Fruit fly (Drosophila melanogaster) whole organism, embryonic: ENCODE measurements around the gene CG8191.
A peak's percentile ranks its signal among the peaks of the same experiment; 100 is the strongest.

Experiments
- Aef1 ChIP-seq: fragments of 200-800 bp; sonication (Bioruptor generic); IDR thresholded peaks from 3 replicates; pipeline ENCODE4 v1.3.6; 2022; ENCODE audit warnings: missing biosample characterization, missing genetic modification characterization
- Asciz ChIP-seq: fragments of 200-800 bp; sonication (Bioruptor generic); optimal IDR thresholded peaks from 2 replicates; lab custom pipeline; 2017; ENCODE audit warnings: missing biosample characterization, mild to moderate bottlenecking, missing genetic modification characterization, missing genetic modification reagents
- Awh ChIP-seq: fragments of 200-800 bp; sonication (Bioruptor generic); IDR thresholded peaks from 2 replicates; pipeline ENCODE4, ENCODE4 v1.3.6; 2022; ENCODE audit warnings: missing biosample characterization, missing genetic modification characterization
- CG10462 ChIP-seq: fragments of 200-800 bp; sonication (Bioruptor generic); optimal IDR thresholded peaks from 2 replicates; lab custom pipeline; 2016; ENCODE audit warnings: missing biosample characterization, missing genetic modification characterization
- CG12071 ChIP-seq: fragments of 200-800 bp; sonication (Bioruptor generic); optimal IDR thresholded peaks from 3 replicates; lab custom pipeline; 2018; ENCODE audit warnings: missing biosample characterization, mild to moderate bottlenecking, missing genetic modification characterization
- CG12769 ChIP-seq: fragments of 200-800 bp; sonication (Bioruptor generic); optimal IDR thresholded peaks from 2 replicates; lab custom pipeline; 2019; ENCODE audit warnings: missing biosample characterization, mild to moderate bottlenecking, missing genetic modification characterization, moderate library complexity
- CG15011 ChIP-seq: fragments of 200-800 bp; sonication (Bioruptor generic); optimal IDR thresholded peaks from 3 replicates; lab custom pipeline; 2018; ENCODE audit warnings: missing biosample characterization, mild to moderate bottlenecking, missing genetic modification characterization
- CG1529 ChIP-seq: fragments of 200-800 bp; sonication (Bioruptor generic); optimal IDR thresholded peaks from 3 replicates; lab custom pipeline; 2018; ENCODE audit warnings: missing biosample characterization, missing genetic modification characterization
- CG17802 ChIP-seq: fragments of 200-800 bp; sonication (Bioruptor generic); optimal IDR thresholded peaks from 2 replicates; lab custom pipeline; 2018; ENCODE audit warnings: missing biosample characterization, mild to moderate bottlenecking, missing genetic modification characterization, moderate library complexity
- CG31441 ChIP-seq: fragments of 200-800 bp; sonication (Bioruptor generic); IDR thresholded peaks from 2 replicates; pipeline ENCODE4 v1.3.6; 2022; ENCODE audit warnings: missing biosample characterization, missing genetic modification characterization
- CG33213 ChIP-seq: fragments of 200-800 bp; sonication (Bioruptor generic); optimal IDR thresholded peaks from 3 replicates; lab custom pipeline; 2016; ENCODE audit warnings: missing biosample characterization, missing genetic modification characterization
- CG33557 ChIP-seq: fragments of 200-800 bp; sonication (Bioruptor generic); optimal IDR thresholded peaks from 2 replicates; lab custom pipeline; 2019; ENCODE audit warnings: missing biosample characterization, mild to moderate bottlenecking, missing genetic modification characterization, moderate library complexity
- CG4854 ChIP-seq: fragments of 200-800 bp; sonication (Bioruptor generic); optimal IDR thresholded peaks from 2 replicates; lab custom pipeline; 2016; ENCODE audit warnings: missing biosample characterization, missing genetic modification characterization, inconsistent platforms
- CG6854 ChIP-seq: fragments of 200-800 bp; sonication (Bioruptor generic); optimal IDR thresholded peaks from 3 replicates; lab custom pipeline; 2017; ENCODE audit warnings: missing biosample characterization, mild to moderate bottlenecking, missing genetic modification characterization
- CG7839 ChIP-seq: fragments of 200-800 bp; sonication (Bioruptor generic); optimal IDR thresholded peaks from 3 replicates; lab custom pipeline; 2018; ENCODE audit warnings: missing biosample characterization, mild to moderate bottlenecking, missing genetic modification characterization, moderate library complexity
- D19A ChIP-seq: fragments of 200-800 bp; optimal IDR thresholded peaks from 3 replicates; lab custom pipeline; 2019; ENCODE audit warnings: missing biosample characterization, mild to moderate bottlenecking, missing genetic modification characterization, moderate library complexity
- Dref ChIP-seq: fragments of 200-800 bp; sonication (Bioruptor generic); IDR thresholded peaks from 2 replicates; pipeline ENCODE4 v1.3.6; 2022; ENCODE audit warnings: missing biosample characterization, missing genetic modification characterization
- HHEX ChIP-seq: fragments of 200-800 bp; sonication (Bioruptor generic); optimal IDR thresholded peaks from 3 replicates; lab custom pipeline; 2017; ENCODE audit warnings: missing biosample characterization, mild to moderate bottlenecking, missing genetic modification characterization, missing genetic modification reagents
- HLH4C ChIP-seq: fragments of 200-800 bp; sonication (Bioruptor generic); IDR thresholded peaks from 3 replicates; pipeline ENCODE4 v1.3.6; 2022; ENCODE audit warnings: missing biosample characterization, missing genetic modification characterization; ENCODE audit not compliant: partially characterized antibody
- HLH54F ChIP-seq: fragments of 200-800 bp; sonication (Bioruptor generic); optimal IDR thresholded peaks from 3 replicates; lab custom pipeline; 2016; ENCODE audit warnings: missing biosample characterization, missing genetic modification characterization
- Hr3 ChIP-seq: fragments of 200-800 bp; sonication (Bioruptor generic); optimal IDR thresholded peaks from 3 replicates; lab custom pipeline; 2016; ENCODE audit warnings: missing biosample characterization, missing genetic modification characterization
- MBD-R2 ChIP-seq: fragments of 200-800 bp; sonication (Bioruptor generic); IDR thresholded peaks from 2 replicates; pipeline ENCODE4 v1.3.6; 2022; ENCODE audit warnings: missing biosample characterization, missing genetic modification characterization
- Neu2 ChIP-seq: fragments of 200-800 bp; sonication (Bioruptor generic); optimal IDR thresholded peaks from 3 replicates; lab custom pipeline; 2016; ENCODE audit warnings: missing biosample characterization, missing genetic modification characterization, borderline replicate concordance
- Nf-YC ChIP-seq: fragments of 200-800 bp; optimal IDR thresholded peaks from 3 replicates; lab custom pipeline; 2019; ENCODE audit warnings: missing biosample characterization, mild to moderate bottlenecking, missing genetic modification characterization, moderate library complexity
- Sry-δ ChIP-seq: fragments of 200-800 bp; sonication (Bioruptor generic); optimal IDR thresholded peaks from 2 replicates; lab custom pipeline; 2016; ENCODE audit warnings: missing biosample characterization, missing genetic modification characterization
- TFAM ChIP-seq: fragments of 200-800 bp; sonication (Bioruptor generic); optimal IDR thresholded peaks from 2 replicates; lab custom pipeline; 2017; ENCODE audit warnings: missing biosample characterization, missing genetic modification characterization, inconsistent platforms
- abd-A ChIP-seq: fragments of 200-800 bp; sonication (Bioruptor generic); optimal IDR thresholded peaks from 3 replicates; lab custom pipeline; 2019; ENCODE audit warnings: missing biosample characterization, mild to moderate bottlenecking, missing genetic modification characterization, moderate library complexity
- ac ChIP-seq: fragments of 200-800 bp; sonication (Bioruptor generic); optimal IDR thresholded peaks from 3 replicates; lab custom pipeline; 2017; ENCODE audit warnings: missing biosample characterization, mild to moderate bottlenecking, missing genetic modification characterization
- ase ChIP-seq: fragments of 200-800 bp; sonication (Bioruptor generic); IDR thresholded peaks from 3 replicates; pipeline ENCODE4 v1.3.6; 2022; ENCODE audit warnings: missing biosample characterization, missing genetic modification characterization
- bcd ChIP-seq: fragments of 200-800 bp; sonication (Bioruptor generic); optimal IDR thresholded peaks from 2 replicates; lab custom pipeline; 2017; ENCODE audit warnings: missing biosample characterization, mild to moderate bottlenecking, missing genetic modification characterization
- btn ChIP-seq: fragments of 200-800 bp; sonication (Bioruptor generic); optimal IDR thresholded peaks from 2 replicates; lab custom pipeline; 2016; ENCODE audit warnings: missing biosample characterization, missing genetic modification characterization
- fd64A ChIP-seq: fragments of 200-800 bp; sonication (Bioruptor generic); optimal IDR thresholded peaks from 3 replicates; lab custom pipeline; 2018; ENCODE audit warnings: missing biosample characterization, mild to moderate bottlenecking, missing genetic modification characterization
- gcm2 ChIP-seq: fragments of 200-800 bp; sonication (Bioruptor generic); optimal IDR thresholded peaks from 2 replicates; lab custom pipeline; 2016; ENCODE audit warnings: missing biosample characterization, missing genetic modification characterization
- ham ChIP-seq: fragments of 200-800 bp; sonication (Bioruptor generic); IDR thresholded peaks from 2 replicates; pipeline ENCODE4 v1.3.6; 2022; ENCODE audit warnings: missing biosample characterization, missing genetic modification characterization
- nerfin-1 ChIP-seq: fragments of 200-800 bp; sonication (Bioruptor generic); optimal IDR thresholded peaks from 3 replicates; lab custom pipeline; 2019; ENCODE audit warnings: missing biosample characterization, mild to moderate bottlenecking, missing genetic modification characterization, moderate library complexity
- nerfin-2 ChIP-seq: fragments of 200-800 bp; sonication (Bioruptor generic); IDR thresholded peaks from 2 replicates; pipeline ENCODE4 v1.3.6; 2022; ENCODE audit warnings: missing biosample characterization, missing genetic modification characterization; ENCODE audit not compliant: partially characterized antibody
- pfk ChIP-seq: fragments of 200-800 bp; sonication (Bioruptor generic); optimal IDR thresholded peaks from 2 replicates; lab custom pipeline; 2018; ENCODE audit warnings: missing biosample characterization, mild to moderate bottlenecking, missing genetic modification characterization, moderate library complexity
- psq ChIP-seq: fragments of 200-800 bp; sonication (Bioruptor generic); optimal IDR thresholded peaks from 2 replicates; lab custom pipeline; 2017; ENCODE audit warnings: missing biosample characterization, missing genetic modification characterization
- repo ChIP-seq: fragments of 200-800 bp; sonication (Bioruptor generic); optimal IDR thresholded peaks from 2 replicates; lab custom pipeline; 2016; ENCODE audit warnings: missing biosample characterization, missing genetic modification characterization
- rib ChIP-seq: fragments of 200-800 bp; sonication (Bioruptor generic); IDR thresholded peaks from 2 replicates; pipeline ENCODE4 v1.3.6; 2022; ENCODE audit warnings: missing biosample characterization, missing genetic modification characterization
- run ChIP-seq: fragments of 200-800 bp; sonication (Bioruptor generic); optimal IDR thresholded peaks from 3 replicates; lab custom pipeline; 2018; ENCODE audit warnings: missing biosample characterization, mild to moderate bottlenecking, missing genetic modification characterization
- sim ChIP-seq: fragments of 200-800 bp; sonication (Bioruptor generic); IDR thresholded peaks from 2 replicates; pipeline ENCODE4 v1.3.6; 2022; ENCODE audit warnings: missing biosample characterization, missing genetic modification characterization
- slbo ChIP-seq: fragments of 200-800 bp; sonication (Bioruptor generic); IDR thresholded peaks from 2 replicates; pipeline ENCODE4 v1.3.6; 2022; ENCODE audit warnings: missing biosample characterization, missing genetic modification characterization
- stwl ChIP-seq: fragments of 200-800 bp; sonication (Bioruptor generic); optimal IDR thresholded peaks from 3 replicates; lab custom pipeline; 2018; ENCODE audit warnings: missing biosample characterization, mild to moderate bottlenecking, missing genetic modification characterization, moderate library complexity
- tin ChIP-seq: fragments of 200-800 bp; sonication (Bioruptor generic); optimal IDR thresholded peaks from 3 replicates; lab custom pipeline; 2016; ENCODE audit warnings: missing biosample characterization, missing genetic modification characterization
- trem ChIP-seq: fragments of 200-800 bp; optimal IDR thresholded peaks from 3 replicates; lab custom pipeline; 2019; ENCODE audit warnings: missing biosample characterization, mild to moderate bottlenecking, missing genetic modification characterization, moderate library complexity
- unc-4 ChIP-seq: fragments of 200-800 bp; sonication (Bioruptor generic); IDR thresholded peaks from 2 replicates; pipeline ENCODE4 v1.3.6; 2022; ENCODE audit warnings: missing biosample characterization, missing genetic modification characterization; ENCODE audit not compliant: partially characterized antibody
- unpg ChIP-seq: fragments of 200-800 bp; sonication (Bioruptor generic); optimal IDR thresholded peaks from 3 replicates; lab custom pipeline; 2018; ENCODE audit warnings: missing biosample characterization, mild to moderate bottlenecking, missing genetic modification characterization, moderate library complexity
- vvl ChIP-seq: fragments of 200-800 bp; sonication (Bioruptor generic); IDR thresholded peaks from 2 replicates; pipeline ENCODE4 v1.3.6; 2022; ENCODE audit warnings: missing biosample characterization, missing genetic modification characterization
- wdn ChIP-seq: fragments of 200-800 bp; sonication (Bioruptor generic); IDR thresholded peaks from 2 replicates; pipeline ENCODE4 v1.3.6; 2022; ENCODE audit warnings: missing biosample characterization, missing genetic modification characterization
- wek ChIP-seq: fragments of 200-800 bp; sonication (Bioruptor generic); optimal IDR thresholded peaks from 3 replicates; lab custom pipeline; 2018; ENCODE audit warnings: missing biosample characterization, mild to moderate bottlenecking, missing genetic modification characterization, moderate library complexity
- zen2 ChIP-seq: fragments of 200-800 bp; sonication (Bioruptor generic); IDR thresholded peaks from 3 replicates; pipeline ENCODE4 v1.3.6; 2022; ENCODE audit warnings: missing biosample characterization, missing genetic modification characterization; ENCODE audit not compliant: partially characterized antibody

Gene CG8191

DNA sequence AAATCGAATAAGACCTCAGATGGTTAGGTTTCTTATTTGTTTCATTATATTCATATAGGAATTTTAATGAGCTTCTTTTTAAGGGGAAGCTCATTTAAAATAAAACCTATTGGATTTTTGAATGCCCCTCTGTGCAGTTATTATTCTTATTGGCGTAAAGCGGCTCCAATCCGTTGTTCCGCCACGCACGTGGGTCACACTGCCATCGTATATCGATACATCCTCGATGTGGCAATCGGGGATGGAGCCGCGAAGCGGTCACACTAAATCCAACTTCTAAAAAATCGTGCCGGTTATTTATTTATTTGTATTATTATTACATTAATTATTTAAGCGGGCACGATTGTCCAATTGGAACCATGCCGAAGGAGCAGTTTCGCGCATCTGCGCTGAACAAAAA, 30.7 kb downstream of the CG8191 start, which contains the start of gene Polr3A:
Gene Polr3A, plus strand, starts transcription at position 234 of the 400 bp plus-strand sequence.
- TF ChIP-seq TFAM (GFP tag; lab: Kevin White, UChicago) (no peak), sim (GFP tag; lab: Robert Waterston, UW) (no peak), run (no peak), Asciz (GFP tag; lab: Kevin White, UChicago) (no peak), HHEX (GFP tag; lab: Kevin White, UChicago) (no peak), ac (no peak), bcd (no peak), trem (tag; lab: Kevin White, UChicago) (peak; percentile 12), CG17802 (tag; lab: Kevin White, UChicago) (no peak), HLH54F (GFP tag; lab: Kevin White, UChicago) (no peak), CG12071 (GFP tag; lab: Kevin White, UChicago) (no peak), CG31441 (GFP tag; lab: Robert Waterston, UW) (no peak), fd64A (GFP tag; lab: Kevin White, UChicago) (no peak), pfk (GFP tag; lab: Kevin White, UChicago) (peak; percentile 82), wek (no peak), Hr3 (GFP tag; lab: Kevin White, UChicago) (no peak), HLH4C (peak; percentile 62), unc-4 (GFP tag; lab: Robert Waterston, UW) (peak; percentile 61; the same call in 1 of the 2 replicates), unpg (GFP tag; lab: Kevin White, UChicago) (no peak), CG6854 (no peak), ase (no peak), Sry-δ (GFP tag; lab: Kevin White, UChicago) (peak; percentile 24), CG10462 (GFP tag; lab: Kevin White, UChicago) (no peak), CG15011 (GFP tag; lab: Kevin White, UChicago) (no peak), vvl (GFP tag; lab: Robert Waterston, UW) (no peak), wdn (GFP tag; lab: Robert Waterston, UW) (no peak), psq (no peak), rib (GFP tag; lab: Robert Waterston, UW) (no peak), Dref (GFP tag; lab: Robert Waterston, UW) (peak; percentile 83), tin (no peak), CG7839 (tag; lab: Kevin White, UChicago) (no peak), gcm2 (GFP tag; lab: Kevin White, UChicago) (no peak), Aef1 (GFP tag; lab: Robert Waterston, UW) (no peak), nerfin-2 (no peak), slbo (GFP tag; lab: Robert Waterston, UW) (no peak), Neu2 (no peak), repo (GFP tag; lab: Kevin White, UChicago) (no peak), MBD-R2 (peak; percentile 90), CG4854 (GFP tag; lab: Kevin White, UChicago) (no peak), stwl (tag; lab: Kevin White, UChicago) (peak; percentile 48), btn (GFP tag; lab: Kevin White, UChicago) (no peak), CG33557 (GFP tag; lab: Kevin White, UChicago) (no peak), zen2 (GFP tag; lab: Robert Waterston, UW) (no peak; the same call in 2 of the 3 replicates), CG12769 (no peak), ham (GFP tag; lab: Robert Waterston, UW) (no peak), nerfin-1 (no peak), Nf-YC (tag; lab: Kevin White, UChicago) (no peak), Awh (no peak), CG33213 (no peak), D19A (tag; lab: Kevin White, UChicago) (no peak), CG1529 (GFP tag; lab: Kevin White, UChicago) (no peak), abd-A (tag; lab: Kevin White, UChicago) (no peak)
